Worm (Caenorhabditis elegans) whole organism, L3 larva: ENCODE data around the gene bath-24.

Source experiments
- elt-3 ChIP-seq, 3 experiments: fragments of 150-350 bp in 1 of 3; sonication (generic microtip) in 2 of 3; optimal IDR thresholded peaks; 2 replicates in 2 of 3; 4 replicates in 1 of 3; lab custom pipeline; 2014 to 2017; ENCODE audit warnings: missing biosample characterization in 3 of 3, missing genetic modification characterization in 3 of 3
- fkh-10 ChIP-seq: sonication (generic microtip); optimal IDR thresholded peaks from 2 replicates; lab custom pipeline; 2017; ENCODE audit warnings: missing biosample characterization, missing genetic modification reagents, missing genetic modification characterization
- hmg-11 ChIP-seq: sonication (generic microtip); optimal IDR thresholded peaks from 2 replicates; lab custom pipeline; 2016; ENCODE audit warnings: missing genetic modification characterization, missing compliant biosample characterization
- lin-15B ChIP-seq: fragments of 150-350 bp; optimal IDR thresholded peaks from 2 replicates; lab custom pipeline; 2014; ENCODE audit warnings: missing biosample characterization, missing genetic modification characterization
- sea-2 ChIP-seq: fragments of 150-350 bp; sonication (generic microtip); optimal IDR thresholded peaks from 4 replicates; lab custom pipeline; 2014; ENCODE audit warnings: missing biosample characterization, missing genetic modification reagents, missing genetic modification characterization
- snpc-4 ChIP-seq: fragments of 150-350 bp; optimal IDR thresholded peaks from 2 replicates; lab custom pipeline; 2014; ENCODE audit warnings: missing biosample characterization, missing genetic modification characterization

- TF ChIP-seq fkh-10 (GFP tag; lab: Kevin White, UChicago) (no peak), sea-2 (GFP tag; lab: Kevin White, UChicago) (no peak), lin-15B (tag; lab: Kevin White, UChicago) (no peak), elt-3 (tag; optimal IDR thresholded peaks at IDR 0.05; lab: Kevin White, UChicago) (no peak), hmg-11 (no peak), snpc-4 (no peak)
Measured at ce11 chrII:2031852-2032251, 13.6 kb downstream of the bath-24 start, which contains the start of gene bath-5.
